Fruit fly (Drosophila melanogaster) whole organism, adult: Measurements from ENCODE around the gene Ddr.
A peak's percentile ranks its signal among the peaks of the same experiment; 100 is the strongest.

ENCODE experiments used
- CG11617 ChIP-seq: fragments of 200-800 bp; sonication (Bioruptor generic); optimal IDR thresholded peaks from 2 replicates; lab custom pipeline; 2017; ENCODE audit warnings: mild to moderate bottlenecking, missing biosample characterization, missing genetic modification reagents, missing genetic modification characterization
- CG12768 ChIP-seq: fragments of 200-800 bp; sonication (Bioruptor generic); optimal IDR thresholded peaks from 2 replicates; lab custom pipeline; 2017; ENCODE audit warnings: missing biosample characterization, missing genetic modification characterization, mild to moderate bottlenecking, moderate library complexity, missing genetic modification reagents
- CG14711 ChIP-seq: fragments of 200-800 bp; sonication (Bioruptor generic); optimal IDR thresholded peaks from 2 replicates; lab custom pipeline; 2018; ENCODE audit warnings: missing biosample characterization, mild to moderate bottlenecking, missing genetic modification characterization, moderate library complexity
- CG1620 ChIP-seq: fragments of 200-800 bp; sonication (Bioruptor generic); optimal IDR thresholded peaks from 2 replicates; lab custom pipeline; 2016; ENCODE audit warnings: missing biosample characterization, missing genetic modification characterization
- CG33017 ChIP-seq: fragments of 200-800 bp; sonication (Bioruptor generic); optimal IDR thresholded peaks from 2 replicates; lab custom pipeline; 2018; ENCODE audit warnings: missing biosample characterization, mild to moderate bottlenecking, missing genetic modification characterization, moderate library complexity
- CG5204 ChIP-seq: fragments of 200-800 bp; sonication (Bioruptor generic); optimal IDR thresholded peaks from 2 replicates; lab custom pipeline; 2016; ENCODE audit warnings: missing biosample characterization, missing genetic modification characterization
- CG7045 ChIP-seq: fragments of 200-800 bp; sonication (Bioruptor generic); optimal IDR thresholded peaks from 2 replicates; lab custom pipeline; 2017; ENCODE audit warnings: missing biosample characterization, mild to moderate bottlenecking, missing genetic modification characterization
- CG7101 ChIP-seq: fragments of 200-800 bp; sonication (Bioruptor generic); optimal IDR thresholded peaks from 2 replicates; lab custom pipeline; 2018; ENCODE audit warnings: missing biosample characterization, mild to moderate bottlenecking, missing genetic modification characterization, moderate library complexity
- Clk ChIP-seq: fragments of 200-800 bp; sonication (Bioruptor generic); optimal IDR thresholded peaks from 2 replicates; lab custom pipeline; 2017; ENCODE audit warnings: missing biosample characterization, missing genetic modification characterization
- Crg-1 ChIP-seq: fragments of 200-800 bp; sonication (Bioruptor generic); optimal IDR thresholded peaks from 2 replicates; lab custom pipeline; 2016; ENCODE audit warnings: missing biosample characterization, missing genetic modification characterization
- Hr96 ChIP-seq: fragments of 200-800 bp; sonication (Bioruptor generic); optimal IDR thresholded peaks from 2 replicates; lab custom pipeline; 2016; ENCODE audit warnings: missing biosample characterization, missing genetic modification characterization
- Mnt ChIP-seq: fragments of 200-800 bp; sonication (Bioruptor generic); optimal IDR thresholded peaks from 2 replicates; lab custom pipeline; 2016; ENCODE audit warnings: missing biosample characterization, mild to moderate bottlenecking, missing genetic modification characterization
- bab1 ChIP-seq: fragments of 200-800 bp; sonication (Bioruptor generic); optimal IDR thresholded peaks from 3 replicates; lab custom pipeline; 2019; ENCODE audit warnings: missing biosample characterization, mild to moderate bottlenecking, missing genetic modification characterization, moderate library complexity
- cic ChIP-seq: fragments of 200-800 bp; sonication (Bioruptor generic); optimal IDR thresholded peaks from 2 replicates; lab custom pipeline; 2017; ENCODE audit warnings: missing biosample characterization, mild to moderate bottlenecking, missing genetic modification characterization, moderate library complexity
- cnc ChIP-seq, 2 experiments: fragments of >200 bp; optimal IDR thresholded peaks; 2 replicates each; lab custom pipeline; 2017
- kay ChIP-seq: fragments of 200-800 bp; sonication (Bioruptor generic); peaks from one replicate; lab custom pipeline; 2016; ENCODE audit warnings: missing biosample characterization, missing genetic modification characterization, borderline replicate concordance
- ovo ChIP-seq: fragments of 200-800 bp; sonication (Bioruptor generic); optimal IDR thresholded peaks from 2 replicates; lab custom pipeline; 2016; ENCODE audit warnings: missing biosample characterization, missing genetic modification characterization
- pad ChIP-seq: fragments of 200-800 bp; sonication (Bioruptor generic); optimal IDR thresholded peaks from 3 replicates; lab custom pipeline; 2017; ENCODE audit warnings: missing biosample characterization, missing genetic modification characterization, mild to moderate bottlenecking, moderate library complexity, missing genetic modification reagents
- tj ChIP-seq: fragments of 200-800 bp; sonication (Bioruptor generic); optimal IDR thresholded peaks from 3 replicates; lab custom pipeline; 2017; ENCODE audit warnings: missing biosample characterization, mild to moderate bottlenecking, missing genetic modification characterization, moderate library complexity
- toe ChIP-seq: fragments of 200-800 bp; sonication (Bioruptor generic); optimal IDR thresholded peaks from 2 replicates; lab custom pipeline; 2016; ENCODE audit warnings: missing biosample characterization, missing genetic modification characterization

Gene Ddr

dm6 chr2L:6273963-6274834 is 21.3 kb downstream of the Ddr start:
- TF ChIP-seq cic (GFP tag; lab: Kevin White, UChicago) (no peak), CG7045 (GFP tag; lab: Kevin White, UChicago) (no peak), toe (GFP tag; lab: Kevin White, UChicago) (no peak), Hr96 (GFP tag; lab: Kevin White, UChicago) (no peak), cnc (optimal IDR thresholded peaks at IDR 0.05; lab: Kevin White, UChicago) (no peak), CG7101 (no peak), Clk (GFP tag; lab: Kevin White, UChicago) (no peak), Crg-1 (GFP tag; lab: Kevin White, UChicago) (no peak), CG5204 (GFP tag; lab: Kevin White, UChicago) (no peak), CG11617 (GFP tag; lab: Kevin White, UChicago) (no peak), bab1 (GFP tag; lab: Kevin White, UChicago) (no peak), CG1620 (GFP tag; lab: Kevin White, UChicago) (no peak), pad (GFP tag; lab: Kevin White, UChicago) (no peak), CG33017 (tag; lab: Kevin White, UChicago) (no peak), CG14711 (tag; lab: Kevin White, UChicago) (no peak), ovo (GFP tag; lab: Kevin White, UChicago) (no peak), Mnt (GFP tag; lab: Kevin White, UChicago) (no peak)

DNA sequence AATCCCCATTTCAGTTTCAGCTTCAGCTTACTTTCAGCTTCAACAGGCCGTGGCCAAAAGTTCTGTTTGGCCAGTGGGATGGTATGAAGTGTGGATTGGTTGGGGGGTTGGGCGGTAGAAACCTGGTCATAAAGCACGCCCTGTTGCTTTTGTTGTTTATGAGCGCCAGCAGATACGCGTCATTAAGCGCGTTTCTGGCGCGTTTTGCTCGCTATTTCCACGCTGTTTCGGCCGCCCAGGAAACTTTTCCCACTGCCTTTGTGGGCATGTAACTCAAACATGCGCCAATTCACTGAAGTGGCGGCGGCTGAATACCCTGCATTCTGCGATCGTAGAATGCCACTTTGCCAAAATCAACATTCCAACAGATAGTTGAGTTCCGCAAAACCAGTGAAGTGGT is 23.1 kb downstream of the Ddr start:
- TF ChIP-seq Mnt (GFP tag; lab: Kevin White, UChicago) (no peak), CG7045 (GFP tag; lab: Kevin White, UChicago) (no peak), Crg-1 (GFP tag; lab: Kevin White, UChicago) (no peak), Hr96 (GFP tag; lab: Kevin White, UChicago) (no peak), Clk (GFP tag; lab: Kevin White, UChicago) (no peak), CG11617 (GFP tag; lab: Kevin White, UChicago) (no peak), tj (GFP tag; lab: Kevin White, UChicago) (no peak), CG12768 (GFP tag; lab: Kevin White, UChicago) (no peak), toe (GFP tag; lab: Kevin White, UChicago) (no peak), CG14711 (tag; lab: Kevin White, UChicago) (no peak), CG5204 (GFP tag; lab: Kevin White, UChicago) (no peak), CG1620 (GFP tag; lab: Kevin White, UChicago) (no peak), bab1 (GFP tag; lab: Kevin White, UChicago) (no peak), kay (GFP tag; lab: Kevin White, UChicago) (no peak), cnc (optimal IDR thresholded peaks at IDR 0.05; lab: Kevin White, UChicago) (no peak), CG33017 (tag; lab: Kevin White, UChicago) (no peak), pad (GFP tag; lab: Kevin White, UChicago) (no peak), CG7101 (no peak), ovo (GFP tag; lab: Kevin White, UChicago) (no peak)

DNA sequence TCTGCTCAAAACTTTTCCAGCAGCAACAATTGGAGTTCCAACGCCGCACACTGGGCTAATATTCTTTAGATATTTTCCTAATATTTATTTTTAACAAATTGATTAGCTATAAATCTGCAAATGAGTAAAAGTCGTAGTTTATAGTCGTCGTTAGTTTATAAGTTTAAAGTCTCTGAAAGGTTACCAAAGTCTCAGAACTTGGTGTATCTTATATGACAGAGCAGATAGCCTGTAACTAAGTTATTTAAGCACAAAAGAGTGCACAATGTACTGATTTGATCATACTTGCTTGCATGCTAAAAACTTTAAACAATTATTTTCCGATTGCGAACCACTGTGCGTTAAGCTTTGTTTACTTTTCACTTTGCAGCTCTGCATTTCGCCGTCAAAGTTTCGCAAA is 23.9 kb downstream of the Ddr start:
- TF ChIP-seq Mnt (GFP tag; lab: Kevin White, UChicago) (no peak), cnc (optimal IDR thresholded peaks at IDR 0.05; lab: Kevin White, UChicago) (no peak), pad (GFP tag; lab: Kevin White, UChicago) (no peak), CG11617 (GFP tag; lab: Kevin White, UChicago) (no peak), CG5204 (GFP tag; lab: Kevin White, UChicago) (peak; percentile 15)

DNA sequence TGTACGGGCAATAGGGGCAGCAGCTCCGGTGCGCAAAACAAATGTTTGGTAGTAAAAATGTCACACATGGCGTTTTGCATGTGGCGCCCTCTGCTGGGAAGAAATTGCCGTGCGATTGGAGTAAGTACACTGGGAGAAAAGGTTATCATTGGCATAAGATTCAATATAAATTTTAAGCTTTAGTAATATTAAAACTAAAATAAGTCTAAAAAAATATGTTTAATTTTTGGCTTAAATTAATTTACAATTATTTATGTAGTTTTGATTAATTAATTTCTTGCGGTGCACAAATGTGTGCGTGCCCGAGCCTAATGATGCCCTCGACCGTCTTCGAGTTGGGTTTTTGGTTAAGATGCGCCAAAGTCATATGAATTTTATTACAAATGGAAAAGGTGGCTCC is 27.4 kb downstream of the Ddr start:
- TF ChIP-seq CG1620 (GFP tag; lab: Kevin White, UChicago) (no peak), kay (GFP tag; lab: Kevin White, UChicago) (peak; percentile 26)

dm6 chr2L:6283376-6283775 is 30.5 kb downstream of the Ddr start:
- TF ChIP-seq CG7045 (GFP tag; lab: Kevin White, UChicago) (no peak), cic (GFP tag; lab: Kevin White, UChicago) (no peak), tj (GFP tag; lab: Kevin White, UChicago) (no peak), Mnt (GFP tag; lab: Kevin White, UChicago) (no peak)

- TF ChIP-seq CG1620 (GFP tag; lab: Kevin White, UChicago) (no peak), Hr96 (GFP tag; lab: Kevin White, UChicago) (peak; percentile 24), CG7045 (GFP tag; lab: Kevin White, UChicago) (no peak), kay (GFP tag; lab: Kevin White, UChicago) (peak; percentile 95), bab1 (GFP tag; lab: Kevin White, UChicago) (no peak), tj (GFP tag; lab: Kevin White, UChicago) (no peak), cnc (optimal IDR thresholded peaks at IDR 0.05; lab: Kevin White, UChicago) (no peak), cic (GFP tag; lab: Kevin White, UChicago) (peak; percentile 71), CG33017 (tag; lab: Kevin White, UChicago) (no peak), CG12768 (GFP tag; lab: Kevin White, UChicago) (peak; percentile 19), CG7101 (no peak), CG14711 (tag; lab: Kevin White, UChicago) (no peak), toe (GFP tag; lab: Kevin White, UChicago) (no peak), Crg-1 (GFP tag; lab: Kevin White, UChicago) (no peak), pad (GFP tag; lab: Kevin White, UChicago) (no peak), ovo (GFP tag; lab: Kevin White, UChicago) (no peak), CG11617 (GFP tag; lab: Kevin White, UChicago) (no peak), CG5204 (GFP tag; lab: Kevin White, UChicago) (no peak), Mnt (GFP tag; lab: Kevin White, UChicago) (no peak), Clk (GFP tag; lab: Kevin White, UChicago) (no peak)
Observed at dm6 chr2L:6291605-6292004, 38.7 kb downstream of the Ddr start.
